Worm (Caenorhabditis elegans): ENCODE data around the gene tbcb-1.

Gene tbcb-1

ce11 chrV:13619752-13620151 lies 27.8 kb downstream of the tbcb-1 start, which contains the start of gene srd-11:
Gene srd-11 (minus strand): TSS chrV:13619852.
- TF ChIP-seq pha-4 (tag; optimal IDR thresholded peaks at IDR 0.05) (no peak), blmp-1 (tag; optimal IDR thresholded peaks at IDR 0.05) (no peak), unc-120 (tag; optimal IDR thresholded peaks at IDR 0.05; ENCODE audit: poor library complexity, severe bottlenecking) (no peak), snpc-4 (tag; optimal IDR thresholded peaks at IDR 0.05) (no peak), nhr-76 (tag; optimal IDR thresholded peaks at IDR 0.05) (no peak), elt-3 (tag; optimal IDR thresholded peaks at IDR 0.05) (no peak), unc-39 (tag; optimal IDR thresholded peaks at IDR 0.05) (no peak), sptf-1 (tag; optimal IDR thresholded peaks at IDR 0.05) (no peak), nhr-28 (tag; optimal IDR thresholded peaks at IDR 0.05) (no peak), ceh-43 (GFP tag; optimal IDR thresholded peaks at IDR 0.05) (no peak), cnd-1 (tag; optimal IDR thresholded peaks at IDR 0.05) (no peak), hlh-1 (tag; optimal IDR thresholded peaks at IDR 0.05) (no peak), tbx-8 (GFP tag; optimal IDR thresholded peaks at IDR 0.05) (no peak), unc-62 (GFP tag; optimal IDR thresholded peaks at IDR 0.05) (no peak)

ce11 chrV:13620676-13621075 lies 28.8 kb downstream of the tbcb-1 start, which contains the start of gene F53F4.15:
Gene F53F4.15 (plus strand): TSS chrV:13620976.
- TF ChIP-seq ceh-43 (GFP tag; optimal IDR thresholded peaks at IDR 0.05) = no peak
- no peak for TF ChIP-seq unc-39 (tag; optimal IDR thresholded peaks at IDR 0.05)
- TF ChIP-seq mls-2 (tag; optimal IDR thresholded peaks at IDR 0.05) = no peak
- no peak for TF ChIP-seq nhr-237 (tag; optimal IDR thresholded peaks at IDR 0.05)
- TF ChIP-seq nhr-2 (tag; optimal IDR thresholded peaks at IDR 0.05) = no peak
- no peak for TF ChIP-seq snpc-4 (tag; optimal IDR thresholded peaks at IDR 0.05)
- TF ChIP-seq sptf-1 (tag; optimal IDR thresholded peaks at IDR 0.05) = no peak
- no peak for TF ChIP-seq ces-1 (GFP tag; optimal IDR thresholded peaks at IDR 0.05)
- TF ChIP-seq nhr-12 (tag; optimal IDR thresholded peaks at IDR 0.05) = no peak
- no peak for TF ChIP-seq M03D4.4 (tag; optimal IDR thresholded peaks at IDR 0.05)
- TF ChIP-seq nhr-28 (tag; optimal IDR thresholded peaks at IDR 0.05) = no peak
- TF ChIP-seq tbx-8 (GFP tag; optimal IDR thresholded peaks at IDR 0.05) = no peak
- TF ChIP-seq blmp-1 (tag; optimal IDR thresholded peaks at IDR 0.05) = no peak

ce11 chrV:13621720-13622119 lies 29.8 kb downstream of the tbcb-1 start, which contains the start of gene F53F4.16:
Gene F53F4.16 (minus strand): TSS chrV:13621820.
- no peak for TF ChIP-seq mep-1 (tag; optimal IDR thresholded peaks at IDR 0.05)
- TF ChIP-seq blmp-1 (tag; optimal IDR thresholded peaks at IDR 0.05) = no peak
- TF ChIP-seq lin-13 (tag; optimal IDR thresholded peaks at IDR 0.05) = no peak
- no peak for TF ChIP-seq ceh-43 (GFP tag; optimal IDR thresholded peaks at IDR 0.05)
- no peak for TF ChIP-seq nhr-237 (tag; optimal IDR thresholded peaks at IDR 0.05)
- TF ChIP-seq lsy-2 (tag; optimal IDR thresholded peaks at IDR 0.05) = no peak
- TF ChIP-seq sptf-1 (tag; optimal IDR thresholded peaks at IDR 0.05) = no peak
- no peak for TF ChIP-seq nhr-76 (tag; optimal IDR thresholded peaks at IDR 0.05)
- TF ChIP-seq ces-1 (GFP tag; optimal IDR thresholded peaks at IDR 0.05) = no peak
- TF ChIP-seq unc-120 (tag; optimal IDR thresholded peaks at IDR 0.05; ENCODE audit: poor library complexity, severe bottlenecking) = no peak
- no peak for TF ChIP-seq hlh-1 (tag; optimal IDR thresholded peaks at IDR 0.05)
- no peak for TF ChIP-seq nhr-12 (tag; optimal IDR thresholded peaks at IDR 0.05)
- no peak for TF ChIP-seq unc-39 (tag; optimal IDR thresholded peaks at IDR 0.05)

ce11 chrV:13624424-13624823 lies 32.5 kb downstream of the tbcb-1 start, which contains the start of gene F53F4.11:
Gene F53F4.11 (minus strand): TSS chrV:13624524.
- no peak for TF ChIP-seq tbx-8 (GFP tag; optimal IDR thresholded peaks at IDR 0.05)
- TF ChIP-seq unc-120 (tag; optimal IDR thresholded peaks at IDR 0.05; ENCODE audit: poor library complexity, severe bottlenecking) = no peak
- TF ChIP-seq mep-1 (tag; optimal IDR thresholded peaks at IDR 0.05) = no peak
- TF ChIP-seq nhr-12 (tag; optimal IDR thresholded peaks at IDR 0.05) = no peak
- TF ChIP-seq ceh-83 (GFP tag; optimal IDR thresholded peaks at IDR 0.05) = no peak
- TF ChIP-seq elt-3 (tag; optimal IDR thresholded peaks at IDR 0.05) = no peak
- no peak for TF ChIP-seq flh-1 (GFP tag; optimal IDR thresholded peaks at IDR 0.05)
- TF ChIP-seq blmp-1 (tag; optimal IDR thresholded peaks at IDR 0.05) = no peak
- TF ChIP-seq hlh-1 (tag; optimal IDR thresholded peaks at IDR 0.05) = no peak
- no peak for TF ChIP-seq mls-2 (tag; optimal IDR thresholded peaks at IDR 0.05)
- TF ChIP-seq ces-1 (GFP tag; optimal IDR thresholded peaks at IDR 0.05) = no peak
- TF ChIP-seq ceh-43 (GFP tag; optimal IDR thresholded peaks at IDR 0.05) = no peak
- no peak for TF ChIP-seq lin-32 (GFP tag; optimal IDR thresholded peaks at IDR 0.05)
- no peak for TF ChIP-seq mab-5 (tag; optimal IDR thresholded peaks at IDR 0.05)
- no peak for TF ChIP-seq unc-62 (GFP tag; optimal IDR thresholded peaks at IDR 0.05)
- no peak for TF ChIP-seq drap-1 (GFP tag; optimal IDR thresholded peaks at IDR 0.05)

- TF ChIP-seq elt-1 (tag; optimal IDR thresholded peaks at IDR 0.05; ENCODE audit: borderline replicate concordance, insufficient read depth) = no peak
- no peak for TF ChIP-seq nhr-237 (tag; optimal IDR thresholded peaks at IDR 0.05)
- no peak for TF ChIP-seq unc-62 (GFP tag; optimal IDR thresholded peaks at IDR 0.05)
- no peak for TF ChIP-seq ceh-39 (tag; optimal IDR thresholded peaks at IDR 0.05)
- TF ChIP-seq mab-5 (tag; optimal IDR thresholded peaks at IDR 0.05) = no peak
- no peak for TF ChIP-seq nhr-2 (tag; optimal IDR thresholded peaks at IDR 0.05)
- no peak for TF ChIP-seq lin-32 (GFP tag; optimal IDR thresholded peaks at IDR 0.05)
- TF ChIP-seq elt-3 (tag; optimal IDR thresholded peaks at IDR 0.05) = no peak
- TF ChIP-seq blmp-1 (tag; optimal IDR thresholded peaks at IDR 0.05) = no peak
- no peak for TF ChIP-seq ham-2 (GFP tag; optimal IDR thresholded peaks at IDR 0.05)
- no peak for TF ChIP-seq nhr-12 (tag; optimal IDR thresholded peaks at IDR 0.05)
- no peak for TF ChIP-seq ces-1 (GFP tag; optimal IDR thresholded peaks at IDR 0.05)
- TF ChIP-seq M03D4.4 (tag; optimal IDR thresholded peaks at IDR 0.05) = no peak
- no peak for TF ChIP-seq tbx-8 (GFP tag; optimal IDR thresholded peaks at IDR 0.05)
- TF ChIP-seq bed-3 (GFP tag; optimal IDR thresholded peaks at IDR 0.05) = no peak
- TF ChIP-seq hlh-1 (tag; optimal IDR thresholded peaks at IDR 0.05) = no peak
- no peak for TF ChIP-seq mls-2 (tag; optimal IDR thresholded peaks at IDR 0.05)
Measured at ce11 chrV:13625517-13626097, 33.7 kb downstream of the tbcb-1 start, which contains the start of the genes nduv-2 and F53F4.12. Gene nduv-2 (minus strand): TSS chrV:13625567. Gene F53F4.12 (plus strand): TSS chrV:13626047.

All from whole organism, mixed stage, embryonic.